Worm (Caenorhabditis elegans) whole organism, L1 larva: ENCODE measurements around the gene Y54G11A.7.

ENCODE experiments used
- C04F5.9 ChIP-seq: sonication (generic microtip); optimal IDR thresholded peaks from 2 replicates; lab custom pipeline; 2016; ENCODE audit warnings: missing genetic modification characterization, missing compliant biosample characterization
- C16A3.4 ChIP-seq: fragments of 150-350 bp; optimal IDR thresholded peaks from 2 replicates; lab custom pipeline; 2014; ENCODE audit warnings: missing biosample characterization, missing genetic modification characterization
- F16B12.6 ChIP-seq: fragments of 150-350 bp; optimal IDR thresholded peaks from 2 replicates; lab custom pipeline; 2014; ENCODE audit warnings: missing biosample characterization, missing genetic modification characterization
- aha-1 ChIP-seq: fragments of 150-350 bp; optimal IDR thresholded peaks from 2 replicates; lab custom pipeline; 2014; ENCODE audit warnings: missing biosample characterization, missing genetic modification characterization
- alr-1 ChIP-seq: fragments of 200-800 bp; sonication (Bioruptor generic); optimal IDR thresholded peaks from 2 replicates; lab custom pipeline; 2018; ENCODE audit warnings: borderline replicate concordance, mild to moderate bottlenecking, missing genetic modification characterization, missing compliant biosample characterization
- ama-1 ChIP-seq: fragments of 150-350 bp; optimal IDR thresholded peaks from 2 replicates; lab custom pipeline; 2014
- blmp-1 ChIP-seq: fragments of 150-350 bp; optimal IDR thresholded peaks from 2 replicates; lab custom pipeline; 2014; ENCODE audit warnings: missing biosample characterization, missing genetic modification characterization
- ceh-63 ChIP-seq: fragments of 200-800 bp; sonication (Bioruptor generic); optimal IDR thresholded peaks from 2 replicates; lab custom pipeline; 2018; ENCODE audit warnings: mild to moderate bottlenecking, missing genetic modification characterization, missing compliant biosample characterization
- ceh-8 ChIP-seq: fragments of 200-800 bp; sonication (Bioruptor generic); optimal IDR thresholded peaks from 2 replicates; lab custom pipeline; 2018; ENCODE audit warnings: mild to moderate bottlenecking, missing genetic modification characterization, moderate library complexity, missing compliant biosample characterization
- ceh-82 ChIP-seq, 3 experiments: fragments of 150-350 bp in 1 of 3; sonication (generic microtip) in 2 of 3; optimal IDR thresholded peaks; 2 replicates each; lab custom pipeline; 2014 to 2017; ENCODE audit warnings: missing biosample characterization in 3 of 3, missing genetic modification characterization in 3 of 3
- ces-1 ChIP-seq: fragments of 150-350 bp; optimal IDR thresholded peaks from 2 replicates; lab custom pipeline; 2014; ENCODE audit warnings: missing biosample characterization, missing genetic modification reagents, missing genetic modification characterization
- efl-1 ChIP-seq, 4 experiments: fragments of 150-350 bp; optimal IDR thresholded peaks in 3 of 4; peaks in 1 of 4; 1 replicate in 1 of 4; 2 replicates in 3 of 4; lab custom pipeline; 2014; ENCODE audit warnings: missing biosample characterization in 2 of 4, missing genetic modification characterization in 2 of 4, missing genetic modification reagents in 2 of 4
- efl-3 ChIP-seq: fragments of 200-800 bp; sonication (Bioruptor generic); optimal IDR thresholded peaks from 2 replicates; lab custom pipeline; 2018; ENCODE audit warnings: mild to moderate bottlenecking, missing genetic modification characterization, missing compliant biosample characterization
- egl-13 ChIP-seq: sonication (generic microtip); optimal IDR thresholded peaks from 2 replicates; lab custom pipeline; 2016; ENCODE audit warnings: missing genotype, missing genetic modification reagents, missing genetic modification characterization, missing compliant biosample characterization
- elt-2 ChIP-seq: sonication (generic microtip); optimal IDR thresholded peaks from 2 replicates; lab custom pipeline; 2016; ENCODE audit warnings: missing genetic modification characterization, mild to moderate bottlenecking, inconsistent platforms, missing compliant biosample characterization, missing genetic modification reagents
- elt-3 ChIP-seq, 6 experiments: fragments of 150-350 bp in 1 of 6; sonication (generic microtip); optimal IDR thresholded peaks; 2 replicates each; lab custom pipeline; 2017 to 2018; ENCODE audit warnings: missing biosample characterization in 6 of 6, missing genetic modification characterization in 6 of 6, inconsistent platforms in 1 of 6
- ets-5 ChIP-seq: fragments of 200-800 bp; sonication (Bioruptor generic); IDR thresholded peaks from 2 replicates; pipeline ENCODE4 v1.3.6; 2022; ENCODE audit warnings: missing genetic modification characterization, missing compliant biosample characterization
- fkh-10 ChIP-seq: sonication (generic microtip); optimal IDR thresholded peaks from 2 replicates; lab custom pipeline; 2017; ENCODE audit warnings: missing biosample characterization, missing genetic modification reagents, missing genetic modification characterization
- fos-1 ChIP-seq: fragments of 150-350 bp; optimal IDR thresholded peaks from 2 replicates; lab custom pipeline; 2014; ENCODE audit warnings: missing biosample characterization, missing genetic modification characterization
- lin-14 ChIP-seq: fragments of 200-800 bp; sonication (Bioruptor generic); optimal IDR thresholded peaks from 2 replicates; lab custom pipeline; 2018; ENCODE audit warnings: mild to moderate bottlenecking, missing genetic modification characterization, moderate library complexity, missing compliant biosample characterization
- lin-35 ChIP-seq, 2 experiments: fragments of 150-350 bp; optimal IDR thresholded peaks; 2 replicates each; lab custom pipeline; 2014; ENCODE audit warnings: missing biosample characterization in 2 of 2, missing genetic modification characterization in 2 of 2, missing genetic modification reagents in 2 of 2
- lsy-2 ChIP-seq, 2 experiments: fragments of 150-350 bp; optimal IDR thresholded peaks; 2 replicates each; lab custom pipeline; 2014; ENCODE audit warnings: missing biosample characterization in 2 of 2, missing genetic modification characterization in 2 of 2
- mab-9 ChIP-seq: fragments of 200-800 bp; sonication (Bioruptor generic); IDR thresholded peaks from 2 replicates; pipeline ENCODE4 v1.3.6; 2022; ENCODE audit warnings: missing genetic modification reagents, missing genetic modification characterization, missing compliant biosample characterization
- mep-1 ChIP-seq: fragments of 150-350 bp; optimal IDR thresholded peaks from 2 replicates; lab custom pipeline; 2014; ENCODE audit warnings: missing biosample characterization, missing genetic modification characterization
- nhr-71 ChIP-seq: sonication (generic microtip); optimal IDR thresholded peaks from 2 replicates; lab custom pipeline; 2016; ENCODE audit warnings: mild to moderate bottlenecking, missing genetic modification characterization, moderate library complexity, missing compliant biosample characterization
- nhr-77 ChIP-seq: fragments of 150-350 bp; optimal IDR thresholded peaks from 2 replicates; lab custom pipeline; 2014; ENCODE audit warnings: missing biosample characterization, missing genetic modification characterization
- nhr-85 ChIP-seq: sonication (generic microtip); peaks from one replicate; lab custom pipeline; 2016; ENCODE audit warnings: missing genetic modification characterization, inconsistent platforms, missing compliant biosample characterization
- skn-1 ChIP-seq: fragments of 150-350 bp; optimal IDR thresholded peaks from 2 replicates; lab custom pipeline; 2014; ENCODE audit warnings: missing biosample characterization, missing genetic modification characterization
- sox-4 ChIP-seq: sonication (generic microtip); optimal IDR thresholded peaks from 2 replicates; lab custom pipeline; 2016; ENCODE audit warnings: missing genetic modification characterization, missing compliant biosample characterization
- tlp-1 ChIP-seq: fragments of 150-350 bp; optimal IDR thresholded peaks from 2 replicates; lab custom pipeline; 2014; ENCODE audit warnings: missing biosample characterization, missing genetic modification characterization
- unc-30 ChIP-seq: sonication (generic microtip); optimal IDR thresholded peaks from 2 replicates; lab custom pipeline; 2017; ENCODE audit warnings: missing biosample characterization, missing genetic modification characterization
- unc-86 ChIP-seq: sonication (generic microtip); optimal IDR thresholded peaks from 2 replicates; lab custom pipeline; 2016; ENCODE audit warnings: missing genetic modification characterization, missing compliant biosample characterization
- xbp-1 ChIP-seq: sonication (generic microtip); optimal IDR thresholded peaks from 2 replicates; lab custom pipeline; 2016; ENCODE audit warnings: missing genetic modification characterization, missing compliant biosample characterization
- zag-1 ChIP-seq: fragments of 150-350 bp; optimal IDR thresholded peaks from 2 replicates; lab custom pipeline; 2014; ENCODE audit warnings: missing biosample characterization, missing genetic modification characterization
- ztf-11 ChIP-seq, 2 experiments: sonication (generic microtip); optimal IDR thresholded peaks; 2 replicates each; lab custom pipeline; 2016 to 2017; ENCODE audit warnings: missing genetic modification characterization in 2 of 2, missing biosample characterization in 1 of 2, missing compliant biosample characterization in 1 of 2
- ztf-4 ChIP-seq: fragments of 150-350 bp; optimal IDR thresholded peaks from 2 replicates; lab custom pipeline; 2014; ENCODE audit warnings: missing biosample characterization, missing genetic modification characterization

The Y54G11A.7 gene

DNA sequence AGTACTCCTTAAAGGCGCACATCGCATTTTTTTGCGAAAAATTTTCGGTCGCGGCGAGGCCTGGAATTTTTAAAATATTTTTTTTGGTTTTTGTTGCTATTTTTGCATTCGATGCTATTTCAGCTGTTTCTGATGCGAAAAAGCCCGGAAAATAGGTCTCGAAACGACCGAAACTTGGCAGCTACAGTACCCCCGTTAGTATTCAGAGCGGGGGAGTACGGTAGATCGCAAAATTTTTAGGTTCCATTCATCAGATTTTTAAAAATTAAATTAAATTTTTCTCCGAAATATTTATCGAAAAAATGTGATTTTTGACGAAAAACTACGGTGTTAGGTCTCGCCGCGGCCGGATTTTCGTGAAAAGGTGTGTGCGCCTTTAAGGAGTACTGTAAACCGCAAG lies 41.3 kb upstream of the Y54G11A.7 start:
- no peak for TF ChIP-seq mep-1 (tag; lab: Kevin White, UChicago)
- TF ChIP-seq aha-1 (tag; lab: Kevin White, UChicago), result no peak
- no peak for TF ChIP-seq C16A3.4
- no peak for TF ChIP-seq ama-1 (lab: Kevin White, UChicago)
- TF ChIP-seq alr-1 (tag; lab: Kevin White, UChicago), result no peak
- TF ChIP-seq ets-5 (GFP tag; lab: Robert Waterston, UW), result no peak
- TF ChIP-seq lin-35 (GFP tag; optimal IDR thresholded peaks at IDR 0.05; lab: Kevin White, UChicago), result no peak
- TF ChIP-seq ztf-11 (tag; optimal IDR thresholded peaks at IDR 0.05; lab: Kevin White, UChicago), result no peak
- TF ChIP-seq ceh-82 (tag; optimal IDR thresholded peaks at IDR 0.05; lab: Kevin White, UChicago), result no peak
- no peak for TF ChIP-seq ztf-4 (tag; lab: Kevin White, UChicago)
- no peak for TF ChIP-seq nhr-71 (tag; lab: Kevin White, UChicago)
- no peak for TF ChIP-seq egl-13 (tag; lab: Kevin White, UChicago)
- TF ChIP-seq unc-30 (tag; lab: Kevin White, UChicago), result no peak

DNA sequence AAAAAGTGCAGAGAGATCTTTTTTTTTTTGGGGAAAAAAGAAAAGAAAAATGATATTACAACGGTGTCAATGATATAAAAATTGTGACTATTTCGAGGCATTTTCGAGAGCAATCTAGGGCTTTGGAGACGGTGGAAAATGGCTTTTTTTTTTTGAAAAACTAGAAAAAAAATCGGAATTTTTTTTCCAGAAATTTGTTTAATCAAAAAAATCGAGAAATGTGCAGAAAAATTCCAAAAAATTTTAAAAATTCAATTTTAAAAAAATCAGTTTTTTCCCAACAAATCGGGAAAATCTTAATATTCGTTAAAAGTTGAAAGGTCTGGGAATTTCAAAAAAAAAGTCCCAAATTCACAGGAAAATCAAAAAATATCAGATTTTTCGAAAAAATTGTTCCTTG lies 40.3 kb upstream of the Y54G11A.7 start, which contains the start of gene Y54G11A.19:
Gene Y54G11A.19 (minus strand): TSS at position 101 of the 400 bp plus-strand sequence.
- TF ChIP-seq mab-9 (no peak), elt-2 (tag; lab: Kevin White, UChicago) (no peak), lin-14 (GFP tag; lab: Kevin White, UChicago) (no peak), ceh-8 (GFP tag; lab: Kevin White, UChicago) (no peak), nhr-77 (tag; lab: Kevin White, UChicago) (no peak), fkh-10 (GFP tag; lab: Kevin White, UChicago) (no peak), tlp-1 (tag; lab: Kevin White, UChicago) (no peak), ces-1 (GFP tag; lab: Kevin White, UChicago) (no peak), xbp-1 (tag; lab: Kevin White, UChicago) (no peak)

DNA sequence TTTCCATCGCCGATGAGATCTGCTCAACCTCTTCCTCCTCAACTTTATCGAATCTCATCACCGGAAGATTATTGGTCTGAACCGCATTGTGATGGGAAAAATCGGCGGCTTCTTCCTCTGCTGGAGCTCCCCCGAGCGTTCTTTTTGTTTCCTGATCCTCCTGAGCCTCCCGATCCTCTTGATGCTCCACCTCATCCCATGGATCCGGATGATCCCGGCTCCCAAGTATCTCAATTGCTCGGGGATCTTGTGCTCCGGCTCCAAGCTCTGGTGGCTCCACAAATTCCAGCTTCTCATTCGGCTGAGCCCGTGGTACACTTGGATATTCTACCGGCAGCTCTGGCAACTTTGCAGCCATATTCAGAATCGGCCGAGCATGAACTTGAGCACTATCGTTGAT lies 39.2 kb upstream of the Y54G11A.7 start:
- no peak for TF ChIP-seq nhr-85 (tag; lab: Kevin White, UChicago)
- no peak for TF ChIP-seq fos-1
- TF ChIP-seq elt-3 (tag; optimal IDR thresholded peaks at IDR 0.05; lab: Kevin White, UChicago), result no peak
- TF ChIP-seq efl-3, result no peak
- no peak for TF ChIP-seq blmp-1 (tag; lab: Kevin White, UChicago)
- no peak for TF ChIP-seq F16B12.6 (tag; lab: Kevin White, UChicago)
- no peak for TF ChIP-seq zag-1

DNA sequence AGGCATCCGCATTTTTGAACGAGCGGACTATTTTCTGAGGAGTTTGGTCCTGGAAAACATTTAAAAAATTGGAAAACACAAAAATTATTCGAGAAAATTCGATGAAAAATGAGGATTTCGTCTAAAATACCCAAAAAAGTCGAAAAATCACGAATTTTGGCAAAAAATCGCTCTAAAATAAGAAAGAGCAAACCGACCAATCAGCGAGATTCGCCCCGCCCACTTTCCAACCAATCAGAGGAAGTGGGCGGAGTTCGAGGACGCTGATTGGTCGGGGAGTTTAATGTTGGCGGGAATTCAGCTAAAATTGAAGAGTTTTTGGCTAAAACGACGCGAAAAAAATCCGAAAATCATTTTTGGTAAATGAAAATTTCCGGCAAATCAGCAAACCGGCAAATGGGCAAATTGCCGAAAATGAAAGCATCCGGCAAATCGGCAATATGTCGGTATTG lies 27.9 kb upstream of the Y54G11A.7 start, which contains the start of gene Y54G11A.1:
Gene Y54G11A.1 (minus strand): TSS at position 51 of the 452 bp plus-strand sequence.
- TF ChIP-seq efl-1 (optimal IDR thresholded peaks at IDR 0.05; lab: Kevin White, UChicago) (no peak), efl-1 (GFP tag; optimal IDR thresholded peaks at IDR 0.05 in 1 of 2; lab: Kevin White, UChicago) (no peak), ceh-63 (GFP tag; lab: Kevin White, UChicago) (no peak), unc-86 (no peak), C04F5.9 (tag; lab: Kevin White, UChicago) (no peak), skn-1 (no peak), nhr-77 (tag; lab: Kevin White, UChicago) (no peak), ztf-4 (tag; lab: Kevin White, UChicago) (no peak)

DNA sequence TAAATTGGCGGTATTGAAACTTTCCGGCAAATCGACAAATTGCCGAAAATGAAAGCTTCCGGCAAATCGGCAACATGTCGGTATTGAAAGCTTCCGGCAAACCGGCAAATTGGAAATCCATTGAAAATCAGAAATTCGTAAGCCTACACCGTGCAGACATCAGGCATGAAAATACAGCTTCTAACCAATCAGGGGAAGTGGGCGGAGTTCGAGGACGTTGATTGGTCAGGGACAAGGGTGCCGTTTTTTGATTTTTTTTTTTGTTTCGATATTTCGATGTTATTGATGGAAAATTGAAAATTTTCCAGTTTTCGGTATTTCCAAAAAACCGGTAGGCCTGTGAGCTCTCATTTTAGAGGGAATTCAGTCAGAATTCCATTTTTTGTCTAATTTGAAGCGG lies 27.3 kb upstream of the Y54G11A.7 start:
- TF ChIP-seq lin-14 (GFP tag; lab: Kevin White, UChicago) (no peak), efl-1 (optimal IDR thresholded peaks at IDR 0.05; lab: Kevin White, UChicago) (no peak), efl-1 (GFP tag; optimal IDR thresholded peaks at IDR 0.05 in 1 of 2; lab: Kevin White, UChicago) (no peak), lsy-2 (tag; optimal IDR thresholded peaks at IDR 0.05; lab: Kevin White, UChicago) (no peak), C04F5.9 (tag; lab: Kevin White, UChicago) (no peak), elt-3 (tag; optimal IDR thresholded peaks at IDR 0.05; lab: Kevin White, UChicago) (no peak), unc-30 (tag; lab: Kevin White, UChicago) (no peak), tlp-1 (tag; lab: Kevin White, UChicago) (no peak), sox-4 (tag; lab: Kevin White, UChicago) (no peak)
